Worm (Caenorhabditis elegans): Measurements from ENCODE around the gene nrde-2.

DNA sequence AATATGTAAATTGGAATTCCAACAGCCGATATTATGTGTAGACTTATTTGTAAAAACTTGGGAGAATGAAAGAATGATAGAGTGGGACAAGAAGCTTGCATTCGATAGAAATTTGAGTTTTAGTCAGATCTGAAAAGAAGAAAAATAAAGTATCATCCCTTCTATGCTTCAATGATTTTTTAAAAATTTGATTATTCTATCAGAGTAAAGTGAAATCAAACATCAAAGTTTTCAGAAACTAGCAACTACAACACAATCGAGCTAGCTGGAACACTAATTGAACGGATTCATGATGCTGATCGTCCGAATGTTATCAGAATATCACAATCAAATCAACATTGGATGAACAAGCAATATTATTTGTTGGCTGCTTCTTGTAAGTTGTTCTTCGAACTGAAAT lies 20.4 kb downstream of the nrde-2 start, which contains the start of gene srh-135:
- TF ChIP-seq mab-5 (tag; optimal IDR thresholded peaks at IDR 0.05) (no peak), aly-2 (tag; optimal IDR thresholded peaks at IDR 0.05) (no peak), ceh-82 (tag; optimal IDR thresholded peaks at IDR 0.05) (no peak), ztf-4 (tag; optimal IDR thresholded peaks at IDR 0.05) (no peak), nhr-11 (tag; optimal IDR thresholded peaks at IDR 0.05) (no peak), skn-1 (tag; optimal IDR thresholded peaks at IDR 0.05) (no peak), fos-1 (tag; optimal IDR thresholded peaks at IDR 0.05) (no peak), crh-2 (tag; optimal IDR thresholded peaks at IDR 0.05) (no peak), nhr-77 (tag; optimal IDR thresholded peaks at IDR 0.05) (no peak), zag-1 (tag; optimal IDR thresholded peaks at IDR 0.05) (no peak)

Data from whole organism, L2 larva.